Worm (Caenorhabditis elegans) whole organism, young adult: ENCODE results near the gene moc-3.

Source experiments
- B0019.2 ChIP-seq: fragments of 200-800 bp; sonication (Bioruptor generic); conservative IDR thresholded peaks from 2 replicates; pipeline ENCODE4 v1.3.6; 2022; ENCODE audit warnings: missing genetic modification reagents, missing genetic modification characterization, missing compliant biosample characterization
- C06A6.2 ChIP-seq: fragments of 200-800 bp; sonication (Bioruptor generic); conservative IDR thresholded peaks from 2 replicates; pipeline ENCODE4 v1.3.6; 2022; ENCODE audit warnings: missing genetic modification characterization, missing compliant biosample characterization
- K11D2.4 ChIP-seq: fragments of 200-800 bp; sonication (Bioruptor generic); IDR thresholded peaks from 2 replicates; pipeline ENCODE4 v1.3.6; 2022; ENCODE audit warnings: missing genetic modification reagents, missing genetic modification characterization, missing compliant biosample characterization
- ZK185.1 ChIP-seq: sonication (generic microtip); optimal IDR thresholded peaks from 2 replicates; lab custom pipeline; 2016; ENCODE audit warnings: mild to moderate bottlenecking, missing genetic modification characterization, missing compliant biosample characterization; ENCODE audit not compliant: poor library complexity, severe bottlenecking
- ama-1 ChIP-seq, 3 experiments: fragments of 150-350 bp in 1 of 3; sonication (generic microtip) in 2 of 3; optimal IDR thresholded peaks; 2 replicates each; lab custom pipeline; 2014 to 2018; ENCODE audit warnings: missing biosample characterization in 2 of 3, missing genetic modification characterization in 2 of 3, missing genetic modification reagents in 2 of 3
- aptf-3 ChIP-seq: fragments of 200-800 bp; sonication (Bioruptor generic); IDR thresholded peaks from 2 replicates; pipeline ENCODE4 v1.3.6; 2022; ENCODE audit warnings: missing genetic modification characterization, missing compliant biosample characterization
- him-1 ChIP-seq: sonication (generic microtip); optimal IDR thresholded peaks from 2 replicates; lab custom pipeline; 2016; ENCODE audit warnings: missing genotype, missing genetic modification reagents, missing genetic modification characterization, missing compliant biosample characterization
- let-526 ChIP-seq: fragments of 200-800 bp; sonication (Bioruptor generic); IDR thresholded peaks from 2 replicates; pipeline ENCODE4 v1.3.6; 2022; ENCODE audit warnings: missing genetic modification reagents, missing genetic modification characterization, missing compliant biosample characterization
- pha-4 ChIP-seq: fragments of 150-350 bp; sonication (generic microtip); optimal IDR thresholded peaks from 2 replicates; lab custom pipeline; 2014; ENCODE audit warnings: missing biosample characterization, missing genetic modification reagents, missing genetic modification characterization
- sea-2 ChIP-seq: fragments of 200-800 bp; sonication (Bioruptor generic); IDR thresholded peaks from 2 replicates; pipeline ENCODE4 v1.3.6; 2022; ENCODE audit warnings: missing genetic modification characterization, missing compliant biosample characterization
- unc-62 ChIP-seq: fragments of 150-350 bp; optimal IDR thresholded peaks from 2 replicates; lab custom pipeline; 2014; ENCODE audit warnings: missing biosample characterization, missing genetic modification reagents, missing genetic modification characterization

ce11 chrIV:8170264-8170663 lies 39.9 kb downstream of the moc-3 start:
- TF ChIP-seq K11D2.4 (GFP tag; lab: Robert Waterston, UW) (no peak), pha-4 (tag; lab: Kevin White, UChicago) (no peak), B0019.2 (GFP tag; lab: Robert Waterston, UW) (no peak), aptf-3 (GFP tag; lab: Robert Waterston, UW) (no peak), let-526 (no peak), him-1 (tag; lab: Kevin White, UChicago) (no peak), ama-1 (optimal IDR thresholded peaks at IDR 0.05; lab: Kevin White, UChicago) (no peak), ama-1 (GFP tag; optimal IDR thresholded peaks at IDR 0.05; lab: Kevin White, UChicago) (no peak), ZK185.1 (tag; lab: Kevin White, UChicago) (no peak), sea-2 (GFP tag; lab: Robert Waterston, UW) (no peak), unc-62 (GFP tag; lab: Kevin White, UChicago) (no peak), C06A6.2 (GFP tag; lab: Robert Waterston, UW) (no peak)
